Fruit fly (Drosophila melanogaster): ENCODE results near the gene CG8519.

CG8519 gene

DNA sequence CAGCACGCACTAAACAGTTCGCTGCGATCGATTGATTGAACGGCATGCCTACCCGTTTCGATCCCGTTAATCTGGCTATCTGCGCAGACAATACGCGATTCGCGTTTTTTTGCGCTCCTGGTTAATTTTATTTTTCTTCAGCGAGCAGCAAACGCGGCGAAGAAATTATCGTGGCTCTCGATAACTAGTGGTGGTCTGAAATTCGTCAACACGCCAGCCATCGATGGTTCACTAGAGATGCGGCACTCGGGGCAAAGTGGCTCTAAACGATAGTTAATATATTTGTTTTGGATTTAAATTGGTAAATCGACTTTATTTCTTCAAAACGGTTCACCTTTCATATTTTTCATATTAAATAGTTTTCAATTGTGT, 38.3 kb downstream of the CG8519 start, which contains the start of gene dikar (continued):
- TF ChIP-seq ewg (GFP tag; optimal IDR thresholded peaks at IDR 0.05) (no peak), Chrac-16 (GFP tag; optimal IDR thresholded peaks at IDR 0.05) (peak; percentile 44), CG12942 (GFP tag; optimal IDR thresholded peaks at IDR 0.05) (peak; percentile 20), H15 (GFP tag; IDR thresholded peaks at IDR 0.05) (peak; percentile 70; the same call in 1 of the 3 replicates), toy (GFP tag; IDR thresholded peaks at IDR 0.05) (no peak), peb (GFP tag; IDR thresholded peaks at IDR 0.05) (peak; percentile 45), CG13624 (GFP tag; optimal IDR thresholded peaks at IDR 0.05) (peak; percentile 41), gce (GFP tag; IDR thresholded peaks at IDR 0.05) (no peak), tll (GFP tag; optimal IDR thresholded peaks at IDR 0.05) (no peak), maf-S (GFP tag; optimal IDR thresholded peaks at IDR 0.05) (no peak), MTF-1 (GFP tag; optimal IDR thresholded peaks at IDR 0.05; ENCODE audit: borderline replicate concordance) (no peak), az2 (GFP tag; optimal IDR thresholded peaks at IDR 0.05) (peak; percentile 47), CG12236 (GFP tag; optimal IDR thresholded peaks at IDR 0.05) (no peak), CG30403 (GFP tag; optimal IDR thresholded peaks at IDR 0.05) (peak; percentile 71), Vsx1 (GFP tag; optimal IDR thresholded peaks at IDR 0.05) (no peak), CG17612 (GFP tag; IDR thresholded peaks at IDR 0.05) (no peak), Elba2 (GFP tag; optimal IDR thresholded peaks at IDR 0.05) (no peak), tgo (GFP tag; IDR thresholded peaks at IDR 0.05) (peak; percentile 56), CG17186 (GFP tag; optimal IDR thresholded peaks at IDR 0.05) (no peak), unc-4 (GFP tag; IDR thresholded peaks at IDR 0.05; ENCODE audit: partially characterized antibody) (peak; percentile 67; the same call in 1 of the 2 replicates), btn (GFP tag; optimal IDR thresholded peaks at IDR 0.05) (no peak), Ada2b (GFP tag; IDR thresholded peaks at IDR 0.05) (0 out of 2 replicates have a peak, but pooled peaks have one; percentile 31), CG15514 (GFP tag; optimal IDR thresholded peaks at IDR 0.05) (peak; percentile 26), Optix (GFP tag; IDR thresholded peaks at IDR 0.05) (0 out of 3 replicates have a peak, but pooled peaks have one; percentile 25), cg (GFP tag; optimal IDR thresholded peaks at IDR 0.05) (no peak), gcm2 (GFP tag; optimal IDR thresholded peaks at IDR 0.05) (no peak), ATbp (GFP tag; optimal IDR thresholded peaks at IDR 0.05) (no peak), ssp (GFP tag; IDR thresholded peaks at IDR 0.05) (peak; percentile 65), CG17328 (GFP tag; IDR thresholded peaks at IDR 0.05) (0 out of 2 replicates have a peak, but pooled peaks have one; percentile 17), CG17829 (tag; optimal IDR thresholded peaks at IDR 0.05) (peak; percentile 47), HLH3B (GFP tag; IDR thresholded peaks at IDR 0.05) (peak; percentile 23; the same call in 1 of the 2 replicates), CG12104 (GFP tag; optimal IDR thresholded peaks at IDR 0.05) (no peak), pan (optimal IDR thresholded peaks at IDR 0.05) (no peak), pan (GFP tag; optimal IDR thresholded peaks at IDR 0.05 in 1 of 2, IDR thresholded peaks at IDR 0.05 in 1 of 2) (peak in 1 of 2 experiments; percentile 45), run (tag; optimal IDR thresholded peaks at IDR 0.05) (no peak), CG14710 (tag; optimal IDR thresholded peaks at IDR 0.05) (peak; percentile 48), E2f1 (GFP tag; IDR thresholded peaks at IDR 0.05) (0 out of 2 replicates have a peak, but pooled peaks have one; percentile 22), PHDP (tag; optimal IDR thresholded peaks at IDR 0.05) (no peak), Sox100B (GFP tag; optimal IDR thresholded peaks at IDR 0.05) (no peak), CG18476 (GFP tag; optimal IDR thresholded peaks at IDR 0.05) (no peak), CG8290 (GFP tag; optimal IDR thresholded peaks at IDR 0.05) (no peak), CG8290 (tag; optimal IDR thresholded peaks at IDR 0.05) (no peak), Gsc (GFP tag; IDR thresholded peaks at IDR 0.05) (no peak), Opbp (GFP tag; IDR thresholded peaks at IDR 0.05; ENCODE audit: partially characterized antibody) (peak; percentile 94), stc (GFP tag; IDR thresholded peaks at IDR 0.05) (no peak)

All from whole organism, embryonic.